Worm (Caenorhabditis elegans) whole organism, L3 larva: ENCODE data around the gene R08E3.1.
A peak's percentile ranks its signal among the peaks of the same experiment; 100 is the strongest.

Source experiments
- R02D3.7 ChIP-seq: fragments of 150-350 bp; optimal IDR thresholded peaks from 2 replicates; lab custom pipeline; 2014; ENCODE audit warnings: missing biosample characterization, missing genetic modification characterization
- aly-2 ChIP-seq: fragments of 150-350 bp; optimal IDR thresholded peaks from 2 replicates; lab custom pipeline; 2014; ENCODE audit warnings: missing biosample characterization, missing genetic modification characterization
- ama-1 ChIP-seq: fragments of 150-350 bp; optimal IDR thresholded peaks from 2 replicates; lab custom pipeline; 2018
- ceh-16 ChIP-seq: sonication (generic microtip); optimal IDR thresholded peaks from 2 replicates; lab custom pipeline; 2017; ENCODE audit warnings: missing biosample characterization, missing genetic modification characterization
- ceh-28 ChIP-seq: fragments of 150-350 bp; optimal IDR thresholded peaks from 2 replicates; lab custom pipeline; 2014; ENCODE audit warnings: missing biosample characterization, missing genetic modification reagents, missing genetic modification characterization
- ceh-82 ChIP-seq: fragments of 150-350 bp; optimal IDR thresholded peaks from 2 replicates; lab custom pipeline; 2014; ENCODE audit warnings: missing biosample characterization, missing genetic modification characterization
- ceh-9 ChIP-seq: sonication (generic microtip); optimal IDR thresholded peaks from 2 replicates; lab custom pipeline; 2018; ENCODE audit warnings: missing biosample characterization, missing genetic modification characterization
- egl-27 ChIP-seq: sonication (generic microtip); optimal IDR thresholded peaks from 4 replicates; lab custom pipeline; 2017; ENCODE audit warnings: missing biosample characterization, missing genetic modification reagents, missing genetic modification characterization
- elt-1 ChIP-seq: fragments of 150-350 bp; optimal IDR thresholded peaks from 2 replicates; lab custom pipeline; 2014; ENCODE audit warnings: missing biosample characterization, missing genetic modification characterization
- elt-2 ChIP-seq: sonication (generic microtip); optimal IDR thresholded peaks from 2 replicates; lab custom pipeline; 2016; ENCODE audit warnings: missing genetic modification reagents, mild to moderate bottlenecking, missing genetic modification characterization, missing compliant biosample characterization
- elt-3 ChIP-seq, 3 experiments: fragments of 150-350 bp in 1 of 3; sonication (generic microtip) in 2 of 3; optimal IDR thresholded peaks; 2 replicates in 2 of 3; 4 replicates in 1 of 3; lab custom pipeline; 2014 to 2017; ENCODE audit warnings: missing biosample characterization in 3 of 3, missing genetic modification characterization in 3 of 3
- fkh-10 ChIP-seq: sonication (generic microtip); optimal IDR thresholded peaks from 2 replicates; lab custom pipeline; 2017; ENCODE audit warnings: missing biosample characterization, missing genetic modification reagents, missing genetic modification characterization
- fkh-2 ChIP-seq: fragments of 150-350 bp; optimal IDR thresholded peaks from 2 replicates; lab custom pipeline; 2014; ENCODE audit warnings: missing biosample characterization, missing genetic modification reagents, missing genetic modification characterization
- fos-1 ChIP-seq: fragments of 150-350 bp; optimal IDR thresholded peaks from 2 replicates; lab custom pipeline; 2014; ENCODE audit warnings: missing biosample characterization, missing genetic modification characterization
- hmg-11 ChIP-seq: sonication (generic microtip); optimal IDR thresholded peaks from 2 replicates; lab custom pipeline; 2016; ENCODE audit warnings: missing genetic modification characterization, missing compliant biosample characterization
- jun-1 ChIP-seq: fragments of 150-350 bp; optimal IDR thresholded peaks from 2 replicates; lab custom pipeline; 2014; ENCODE audit warnings: missing biosample characterization, missing genetic modification reagents, missing genetic modification characterization
- lsy-12 ChIP-seq: sonication (generic microtip); optimal IDR thresholded peaks from 2 replicates; lab custom pipeline; 2016; ENCODE audit warnings: mild to moderate bottlenecking, missing genetic modification characterization, missing compliant biosample characterization
- mdl-1 ChIP-seq: fragments of 150-350 bp; optimal IDR thresholded peaks from 2 replicates; lab custom pipeline; 2014; ENCODE audit warnings: missing biosample characterization, missing genetic modification characterization
- mml-1 ChIP-seq: fragments of 150-350 bp; sonication (generic microtip); optimal IDR thresholded peaks from 3 replicates; lab custom pipeline; 2014; ENCODE audit warnings: missing biosample characterization, missing genetic modification characterization
- nfya-1 ChIP-seq: sonication (generic microtip); optimal IDR thresholded peaks from 2 replicates; lab custom pipeline; 2017; ENCODE audit warnings: missing genetic modification characterization, mild to moderate bottlenecking, missing compliant biosample characterization, antibody characterized with exemption, moderate library complexity; ENCODE audit not compliant: insufficient read depth
- nhr-12 ChIP-seq: fragments of 150-350 bp; optimal IDR thresholded peaks from 2 replicates; lab custom pipeline; 2014; ENCODE audit warnings: missing biosample characterization, missing genetic modification characterization
- nhr-23 ChIP-seq: fragments of 150-350 bp; optimal IDR thresholded peaks from 2 replicates; lab custom pipeline; 2014; ENCODE audit warnings: missing biosample characterization, missing genetic modification reagents, missing genetic modification characterization
- nhr-25 ChIP-seq: sonication (generic microtip); optimal IDR thresholded peaks from 2 replicates; lab custom pipeline; 2017; ENCODE audit warnings: missing biosample characterization, missing genetic modification characterization
- nhr-28 ChIP-seq: fragments of 150-350 bp; optimal IDR thresholded peaks from 2 replicates; lab custom pipeline; 2014; ENCODE audit warnings: missing biosample characterization, missing genetic modification characterization
- nhr-43 ChIP-seq: sonication (generic microtip); optimal IDR thresholded peaks from 2 replicates; lab custom pipeline; 2016; ENCODE audit warnings: mild to moderate bottlenecking, missing genetic modification characterization, missing compliant biosample characterization; ENCODE audit not compliant: poor library complexity, severe bottlenecking
- nhr-67 ChIP-seq: fragments of 150-350 bp; optimal IDR thresholded peaks from 2 replicates; lab custom pipeline; 2014; ENCODE audit warnings: missing biosample characterization, missing genetic modification characterization
- nhr-76 ChIP-seq: fragments of 150-350 bp; sonication (generic microtip); optimal IDR thresholded peaks from 5 replicates; lab custom pipeline; 2014; ENCODE audit warnings: missing biosample characterization, missing genetic modification characterization
- nhr-77 ChIP-seq: fragments of 150-350 bp; optimal IDR thresholded peaks from 2 replicates; lab custom pipeline; 2014; ENCODE audit warnings: missing biosample characterization, missing genetic modification characterization
- pha-4 ChIP-seq: fragments of 150-350 bp; optimal IDR thresholded peaks from 2 replicates; lab custom pipeline; 2014; ENCODE audit warnings: missing biosample characterization, missing genetic modification reagents, missing genetic modification characterization
- pqm-1 ChIP-seq: fragments of 150-350 bp; optimal IDR thresholded peaks from 2 replicates; lab custom pipeline; 2017; ENCODE audit warnings: missing biosample characterization, missing genetic modification characterization, inconsistent platforms
- sea-2 ChIP-seq: fragments of 150-350 bp; sonication (generic microtip); optimal IDR thresholded peaks from 4 replicates; lab custom pipeline; 2014; ENCODE audit warnings: missing biosample characterization, missing genetic modification reagents, missing genetic modification characterization
- skn-1 ChIP-seq: fragments of 150-350 bp; optimal IDR thresholded peaks from 2 replicates; lab custom pipeline; 2014; ENCODE audit warnings: missing biosample characterization, missing genetic modification characterization
- unc-39 ChIP-seq: sonication (generic microtip); optimal IDR thresholded peaks from 4 replicates; lab custom pipeline; 2017; ENCODE audit warnings: missing biosample characterization, missing genetic modification characterization
- ztf-4 ChIP-seq: fragments of 150-350 bp; optimal IDR thresholded peaks from 2 replicates; lab custom pipeline; 2014; ENCODE audit warnings: missing biosample characterization, missing genetic modification characterization

Gene R08E3.1

ce11 chrX:4788958-4789357 lies 33.5 kb upstream of the R08E3.1 start:
- TF ChIP-seq nhr-43 (tag; lab: Kevin White, UChicago), result peak; percentile 61
- no peak for TF ChIP-seq ceh-28 (tag; lab: Kevin White, UChicago)
- no peak for TF ChIP-seq sea-2
- no peak for TF ChIP-seq fos-1 (tag; lab: Kevin White, UChicago)
- no peak for TF ChIP-seq ceh-16 (tag; lab: Kevin White, UChicago)
- peak; percentile 19 for TF ChIP-seq nfya-1
- TF ChIP-seq lsy-12, result peak; percentile 21
- peak; percentile 15 for TF ChIP-seq nhr-23
- no peak for TF ChIP-seq nhr-28 (tag; lab: Kevin White, UChicago)
- TF ChIP-seq skn-1 (tag; lab: Kevin White, UChicago), result no peak
- TF ChIP-seq pha-4 (tag; lab: Kevin White, UChicago), result peak; percentile 64
- peak; percentile 18 for TF ChIP-seq hmg-11 (tag; lab: Kevin White, UChicago)
- TF ChIP-seq elt-2 (tag; lab: Kevin White, UChicago), result peak; percentile 44
- TF ChIP-seq egl-27, result no peak
- no peak for TF ChIP-seq mdl-1 (tag; lab: Kevin White, UChicago)
- no peak for TF ChIP-seq aly-2 (tag; lab: Kevin White, UChicago)
- TF ChIP-seq elt-3 (tag; optimal IDR thresholded peaks at IDR 0.05; lab: Kevin White, UChicago), result peak in 1 of 3 experiments; percentile 28
- no peak for TF ChIP-seq ceh-9 (tag; lab: Kevin White, UChicago)
- TF ChIP-seq nhr-67 (tag; lab: Kevin White, UChicago), result no peak
- TF ChIP-seq, all 47 proteins: peak for 8

ce11 chrX:4790614-4791013 lies 31.8 kb upstream of the R08E3.1 start:
- TF ChIP-seq fkh-10 (no peak), skn-1 (tag; lab: Kevin White, UChicago) (no peak), aly-2 (tag; lab: Kevin White, UChicago) (no peak), nhr-67 (tag; lab: Kevin White, UChicago) (no peak), mml-1 (tag; lab: Kevin White, UChicago) (no peak), pqm-1 (tag; lab: Kevin White, UChicago) (no peak), nhr-76 (tag; lab: Kevin White, UChicago) (no peak), hmg-11 (tag; lab: Kevin White, UChicago) (no peak), nhr-25 (tag; lab: Kevin White, UChicago) (no peak), fkh-2 (tag; lab: Kevin White, UChicago) (no peak), nhr-12 (tag; lab: Kevin White, UChicago) (no peak), egl-27 (no peak), R02D3.7 (tag; lab: Kevin White, UChicago) (no peak), elt-2 (tag; lab: Kevin White, UChicago) (no peak), nfya-1 (no peak), ama-1 (lab: Kevin White, UChicago) (no peak), ceh-16 (tag; lab: Kevin White, UChicago) (no peak), ceh-82 (tag; lab: Kevin White, UChicago) (no peak), elt-1 (tag; lab: Kevin White, UChicago) (no peak)

DNA sequence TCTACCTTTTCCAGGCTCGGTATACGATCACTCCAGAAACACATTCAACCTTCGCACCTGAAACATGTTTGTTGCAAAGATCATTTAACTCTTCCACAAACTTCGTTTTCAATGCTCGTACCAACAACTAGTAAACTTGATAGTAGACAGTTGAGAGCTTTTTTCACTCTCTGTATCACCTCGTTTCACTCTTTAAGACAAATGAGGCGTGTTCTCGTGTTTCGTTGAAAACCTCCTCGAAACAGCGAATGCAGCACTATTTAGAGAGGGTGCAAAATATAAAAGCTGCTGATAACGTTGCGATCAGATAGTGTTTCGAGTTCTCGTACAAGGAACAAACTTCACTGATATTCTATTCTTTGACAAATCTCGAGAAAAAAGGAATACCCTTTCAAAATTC lies 29.5 kb upstream of the R08E3.1 start, which contains the start of gene F43C9.1:
TSS of gene F43C9.1 (plus strand) at position 301 of the 400 bp plus-strand sequence.
- no peak for TF ChIP-seq unc-39 (tag; lab: Kevin White, UChicago)
- no peak for TF ChIP-seq lsy-12
- TF ChIP-seq nhr-12 (tag; lab: Kevin White, UChicago), result no peak
- no peak for TF ChIP-seq nhr-77 (tag; lab: Kevin White, UChicago)
- no peak for TF ChIP-seq ztf-4 (tag; lab: Kevin White, UChicago)
- no peak for TF ChIP-seq pha-4 (tag; lab: Kevin White, UChicago)
- peak; percentile 61 for TF ChIP-seq elt-2 (tag; lab: Kevin White, UChicago)
- TF ChIP-seq pqm-1 (tag; lab: Kevin White, UChicago), result peak; percentile 15
- no peak for TF ChIP-seq ceh-28 (tag; lab: Kevin White, UChicago)
- TF ChIP-seq, all 47 proteins: peak for 2

DNA sequence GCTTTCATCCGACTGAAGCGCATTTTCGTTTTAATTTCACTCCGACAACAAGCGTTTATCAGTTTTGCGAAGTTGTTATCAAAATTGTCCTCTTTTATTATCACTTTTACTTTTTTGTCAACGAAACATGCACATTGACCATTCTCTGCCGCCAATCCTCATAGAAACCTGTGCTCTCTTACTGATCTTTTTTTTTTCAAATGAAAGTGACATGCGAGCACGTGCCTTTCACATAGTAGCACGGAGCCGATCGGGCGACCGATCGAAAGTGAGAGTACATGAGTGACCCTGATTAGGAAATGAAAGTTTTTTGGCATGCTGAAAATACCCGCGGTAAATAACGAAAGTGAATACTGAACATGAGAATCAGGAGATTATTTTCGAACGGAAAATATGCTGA lies 28.4 kb upstream of the R08E3.1 start:
- no peak for TF ChIP-seq nhr-67 (tag; lab: Kevin White, UChicago)
- peak; percentile 85 for TF ChIP-seq jun-1 (tag; lab: Kevin White, UChicago)
- peak; percentile 98 for TF ChIP-seq pqm-1 (tag; lab: Kevin White, UChicago)
- TF ChIP-seq R02D3.7 (tag; lab: Kevin White, UChicago), result no peak
- TF ChIP-seq pha-4 (tag; lab: Kevin White, UChicago), result peak; percentile 62
- peak; percentile 99 for TF ChIP-seq elt-2 (tag; lab: Kevin White, UChicago)
- TF ChIP-seq, all 47 proteins: peak for 4
